Worm (Caenorhabditis elegans) whole organism, young adult: ENCODE data around the gene Y116A8C.37.

Source experiments
- B0261.1 ChIP-seq: sonication (generic microtip); optimal IDR thresholded peaks from 2 replicates; lab custom pipeline; 2016; ENCODE audit warnings: mild to moderate bottlenecking, missing genetic modification characterization, moderate library complexity, missing compliant biosample characterization
- B0336.3 ChIP-seq: fragments of 200-800 bp; sonication (Bioruptor generic); IDR thresholded peaks from 2 replicates; pipeline ENCODE4 v1.3.6; 2022; ENCODE audit warnings: missing genetic modification characterization, missing compliant biosample characterization
- C17E4.6 ChIP-seq: fragments of 200-800 bp; sonication (Bioruptor generic); IDR thresholded peaks from 2 replicates; pipeline ENCODE4 v1.3.6; 2022; ENCODE audit warnings: missing genetic modification reagents, missing genetic modification characterization, missing compliant biosample characterization
- F22D6.2 ChIP-seq: sonication (generic microtip); optimal IDR thresholded peaks from 2 replicates; lab custom pipeline; 2016; ENCODE audit warnings: mild to moderate bottlenecking, missing genetic modification characterization, missing compliant biosample characterization
- F23B12.7 ChIP-seq: sonication (generic microtip); optimal IDR thresholded peaks from 2 replicates; lab custom pipeline; 2017; ENCODE audit warnings: missing genetic modification characterization, mild to moderate bottlenecking, missing compliant biosample characterization, antibody characterized with exemption, moderate library complexity; ENCODE audit not compliant: insufficient read depth
- F39B2.1 ChIP-seq: fragments of 200-800 bp; sonication (Bioruptor generic); IDR thresholded peaks from 2 replicates; pipeline ENCODE4 v1.3.6; 2022; ENCODE audit warnings: missing genetic modification reagents, missing genetic modification characterization, missing compliant biosample characterization
- T07F8.4 ChIP-seq: sonication (generic microtip); optimal IDR thresholded peaks from 2 replicates; lab custom pipeline; 2016; ENCODE audit warnings: mild to moderate bottlenecking, missing genetic modification characterization, moderate library complexity, missing compliant biosample characterization
- Y53G8AR.9 ChIP-seq: fragments of 200-800 bp; sonication (Bioruptor generic); conservative IDR thresholded peaks from 2 replicates; pipeline ENCODE4 v1.3.6; 2022; ENCODE audit warnings: missing genetic modification reagents, missing genetic modification characterization, missing compliant biosample characterization
- Y67H2A.10 ChIP-seq: fragments of 200-800 bp; sonication (Bioruptor generic); conservative IDR thresholded peaks from 2 replicates; pipeline ENCODE4 v1.3.6; 2022; ENCODE audit warnings: missing genetic modification reagents, missing genetic modification characterization, missing compliant biosample characterization
- Y79H2A.3 ChIP-seq: fragments of 200-800 bp; sonication (Bioruptor generic); conservative IDR thresholded peaks from 2 replicates; pipeline ENCODE4 v1.3.6; 2022; ENCODE audit warnings: missing genetic modification reagents, missing genetic modification characterization, missing compliant biosample characterization
- Y95B8A.8 ChIP-seq: fragments of 200-800 bp; sonication (Bioruptor generic); IDR thresholded peaks from 2 replicates; pipeline ENCODE4 v1.3.6; 2022; ENCODE audit warnings: missing genetic modification reagents, missing genetic modification characterization, missing compliant biosample characterization
- ceh-27 ChIP-seq: fragments of 200-800 bp; sonication (Bioruptor generic); optimal IDR thresholded peaks from 2 replicates; lab custom pipeline; 2018; ENCODE audit warnings: mild to moderate bottlenecking, missing genetic modification characterization, moderate library complexity, missing compliant biosample characterization
- die-1 ChIP-seq: sonication (generic microtip); optimal IDR thresholded peaks from 2 replicates; lab custom pipeline; 2016; ENCODE audit warnings: missing genotype, mild to moderate bottlenecking, missing genetic modification characterization, missing compliant biosample characterization
- efl-1 ChIP-seq: fragments of 150-350 bp; optimal IDR thresholded peaks from 2 replicates; lab custom pipeline; 2014; ENCODE audit warnings: missing biosample characterization, missing genetic modification reagents, missing genetic modification characterization
- fkh-3 ChIP-seq: sonication (generic microtip); optimal IDR thresholded peaks from 2 replicates; lab custom pipeline; 2016; ENCODE audit warnings: mild to moderate bottlenecking, missing genetic modification characterization, missing compliant biosample characterization
- him-1 ChIP-seq: sonication (generic microtip); optimal IDR thresholded peaks from 2 replicates; lab custom pipeline; 2016; ENCODE audit warnings: missing genotype, missing genetic modification reagents, missing genetic modification characterization, missing compliant biosample characterization
- hmg-20 ChIP-seq: fragments of 200-800 bp; sonication (Bioruptor generic); IDR thresholded peaks from 2 replicates; pipeline ENCODE4 v1.3.6; 2022; ENCODE audit warnings: missing genetic modification reagents, missing genetic modification characterization, missing compliant biosample characterization
- lin-35 ChIP-seq, 3 experiments: fragments of 150-350 bp in 2 of 3; sonication (generic microtip) in 1 of 3; optimal IDR thresholded peaks; 2 replicates each; lab custom pipeline; 2014 to 2018; ENCODE audit warnings: missing biosample characterization in 3 of 3, missing genetic modification characterization in 3 of 3, missing genetic modification reagents in 3 of 3
- lir-1 ChIP-seq: fragments of 200-800 bp; sonication (Bioruptor generic); conservative IDR thresholded peaks from 2 replicates; pipeline ENCODE4 v1.3.6; 2022; ENCODE audit warnings: missing genetic modification reagents, missing genetic modification characterization, missing compliant biosample characterization
- lsy-27 ChIP-seq: sonication (generic microtip); optimal IDR thresholded peaks from 2 replicates; lab custom pipeline; 2017; ENCODE audit warnings: missing genetic modification characterization, mild to moderate bottlenecking, missing compliant biosample characterization, antibody characterized with exemption, missing genotype, borderline replicate concordance; ENCODE audit not compliant: insufficient read depth
- madf-3 ChIP-seq: fragments of 200-800 bp; sonication (Bioruptor generic); IDR thresholded peaks from 2 replicates; pipeline ENCODE4 v1.3.6; 2022; ENCODE audit warnings: missing genetic modification reagents, missing genetic modification characterization, missing compliant biosample characterization
- madf-6 ChIP-seq: fragments of 200-800 bp; sonication (Bioruptor generic); IDR thresholded peaks from 2 replicates; pipeline ENCODE4 v1.3.6; 2022; ENCODE audit warnings: missing genetic modification reagents, missing genetic modification characterization, missing compliant biosample characterization
- madf-8 ChIP-seq: fragments of 200-800 bp; sonication (Bioruptor generic); conservative IDR thresholded peaks from 2 replicates; pipeline ENCODE4 v1.3.6; 2022; ENCODE audit warnings: missing genetic modification reagents, missing genetic modification characterization, missing compliant biosample characterization
- mxl-1 ChIP-seq: sonication (generic microtip); optimal IDR thresholded peaks from 2 replicates; lab custom pipeline; 2016; ENCODE audit warnings: missing genetic modification characterization, missing compliant biosample characterization
- pbrm-1 ChIP-seq: fragments of 200-800 bp; sonication (Bioruptor generic); IDR thresholded peaks from 2 replicates; pipeline ENCODE4 v1.3.6; 2022; ENCODE audit warnings: missing genetic modification reagents, missing genetic modification characterization, missing compliant biosample characterization
- pha-4 ChIP-seq: fragments of 150-350 bp; sonication (generic microtip); optimal IDR thresholded peaks from 2 replicates; lab custom pipeline; 2014; ENCODE audit warnings: missing biosample characterization, missing genetic modification reagents, missing genetic modification characterization
- rcor-1 ChIP-seq: fragments of 200-800 bp; sonication (Bioruptor generic); IDR thresholded peaks from 2 replicates; pipeline ENCODE4 v1.3.6; 2022; ENCODE audit warnings: missing genetic modification reagents, missing genetic modification characterization, missing compliant biosample characterization
- rec-8 ChIP-seq, 2 experiments: sonication (generic microtip); optimal IDR thresholded peaks; 2 replicates each; lab custom pipeline; 2016; ENCODE audit warnings: mild to moderate bottlenecking in 2 of 2, missing genetic modification characterization in 2 of 2, missing genetic modification reagents in 2 of 2, missing genotype in 2 of 2, missing biosample characterization in 1 of 2, missing compliant biosample characterization in 1 of 2, moderate library complexity in 1 of 2
- repo-1 ChIP-seq: sonication (generic microtip); optimal IDR thresholded peaks from 2 replicates; lab custom pipeline; 2017; ENCODE audit warnings: mild to moderate bottlenecking, missing genetic modification characterization, missing compliant biosample characterization
- sptf-2 ChIP-seq: fragments of 200-800 bp; sonication (Bioruptor generic); optimal IDR thresholded peaks from 2 replicates; lab custom pipeline; 2018; ENCODE audit warnings: mild to moderate bottlenecking, missing genetic modification characterization, missing compliant biosample characterization
- tbp1 ChIP-seq: fragments of 200-800 bp; sonication (Bioruptor generic); optimal IDR thresholded peaks from 2 replicates; lab custom pipeline; 2018; ENCODE audit warnings: mild to moderate bottlenecking, missing genetic modification characterization, missing compliant biosample characterization
- tbx-9 ChIP-seq: sonication (generic microtip); optimal IDR thresholded peaks from 2 replicates; lab custom pipeline; 2016; ENCODE audit warnings: borderline replicate concordance, missing genetic modification characterization, inconsistent platforms, missing compliant biosample characterization
- zfh-2 ChIP-seq: fragments of 200-800 bp; sonication (Bioruptor generic); conservative IDR thresholded peaks from 2 replicates; pipeline ENCODE4 v1.3.6; 2022; ENCODE audit warnings: missing genetic modification reagents, missing genetic modification characterization, missing compliant biosample characterization
- ztf-3 ChIP-seq: fragments of 200-800 bp; sonication (Bioruptor generic); optimal IDR thresholded peaks from 2 replicates; lab custom pipeline; 2018; ENCODE audit warnings: mild to moderate bottlenecking, missing genetic modification characterization, missing compliant biosample characterization

Y116A8C.37 gene

ce11 chrIV:17125967-17126366 lies 5.0 kb downstream of the Y116A8C.37 start (continued):
- no peak for TF ChIP-seq F22D6.2 (tag; lab: Kevin White, UChicago)
- TF ChIP-seq madf-6 (GFP tag; lab: Robert Waterston, UW): peak; percentile 74
- no peak for TF ChIP-seq lsy-27 (tag; lab: Kevin White, UChicago)
- no peak for TF ChIP-seq him-1 (tag; lab: Kevin White, UChicago)
- peak; percentile 25 for TF ChIP-seq tbp1 (GFP tag; lab: Kevin White, UChicago)
- no peak for TF ChIP-seq lir-1
- TF ChIP-seq zfh-2: no peak
- TF ChIP-seq fkh-3 (tag; lab: Kevin White, UChicago): no peak
- TF ChIP-seq C17E4.6 (GFP tag; lab: Robert Waterston, UW): no peak
- TF ChIP-seq Y95B8A.8 (GFP tag; lab: Robert Waterston, UW): no peak
- 0 out of 2 replicates have a peak, but pooled peaks have one; percentile 50 for TF ChIP-seq madf-3 (GFP tag; lab: Robert Waterston, UW)
- TF ChIP-seq ztf-3 (GFP tag; lab: Kevin White, UChicago): no peak
- TF ChIP-seq pha-4: no peak
- no peak for TF ChIP-seq lin-35 (GFP tag; optimal IDR thresholded peaks at IDR 0.05; lab: Kevin White, UChicago)
- TF ChIP-seq Y79H2A.3: 0 out of 2 replicates have a peak, but pooled peaks have one; percentile 46
- no peak for TF ChIP-seq B0261.1 (tag; lab: Kevin White, UChicago)
- no peak for TF ChIP-seq repo-1 (tag; lab: Kevin White, UChicago)
- no peak for TF ChIP-seq pbrm-1
- TF ChIP-seq T07F8.4 (tag; lab: Kevin White, UChicago): no peak
- no peak for TF ChIP-seq mxl-1 (tag; lab: Kevin White, UChicago)
- TF ChIP-seq B0336.3 (GFP tag; lab: Robert Waterston, UW): 0 out of 2 replicates have a peak, but pooled peaks have one; percentile 12
- no peak for TF ChIP-seq ceh-27 (GFP tag; lab: Kevin White, UChicago)
- TF ChIP-seq Y67H2A.10: no peak
- no peak for TF ChIP-seq rec-8 (tag; optimal IDR thresholded peaks at IDR 0.05; lab: Kevin White, UChicago)
- TF ChIP-seq hmg-20 (GFP tag; lab: Robert Waterston, UW): no peak
- no peak for TF ChIP-seq Y53G8AR.9 (GFP tag; lab: Robert Waterston, UW)
- TF ChIP-seq sptf-2 (GFP tag; lab: Kevin White, UChicago): no peak
- no peak for TF ChIP-seq rcor-1 (GFP tag; lab: Robert Waterston, UW)
- TF ChIP-seq efl-1 (GFP tag; lab: Kevin White, UChicago): peak; percentile 68
- TF ChIP-seq die-1 (tag; lab: Kevin White, UChicago): no peak
- TF ChIP-seq tbx-9 (tag; lab: Kevin White, UChicago): no peak
- peak; percentile 61 for TF ChIP-seq madf-8 (GFP tag; lab: Robert Waterston, UW)
- no peak for TF ChIP-seq F39B2.1 (GFP tag; lab: Robert Waterston, UW)

ce11 chrIV:17121058-17121773 lies 9.7 kb downstream of the Y116A8C.37 start:
- no peak for TF ChIP-seq F23B12.7 (tag; lab: Kevin White, UChicago)
